Fruit fly (Drosophila melanogaster) whole organism, pupa: ENCODE results near the gene CG9663.

ENCODE experiments used
- CG10348 ChIP-seq: fragments of 200-800 bp; sonication (Bioruptor generic); IDR thresholded peaks from 2 replicates; pipeline ENCODE4 v1.3.6; 2022; ENCODE audit warnings: missing biosample characterization, missing genetic modification characterization
- CG13204 ChIP-seq: fragments of 200-800 bp; sonication (Bioruptor generic); optimal IDR thresholded peaks from 2 replicates; lab custom pipeline; 2018; ENCODE audit warnings: missing biosample characterization, mild to moderate bottlenecking, missing genetic modification characterization, moderate library complexity
- CG34367 ChIP-seq: fragments of 200-800 bp; sonication (Bioruptor generic); optimal IDR thresholded peaks from 2 replicates; lab custom pipeline; 2018; ENCODE audit warnings: missing biosample characterization, mild to moderate bottlenecking, missing genetic modification characterization
- Ets98B ChIP-seq: fragments of 200-800 bp; sonication (Bioruptor generic); IDR thresholded peaks from 2 replicates; pipeline ENCODE4 v1.3.6; 2022; ENCODE audit warnings: missing biosample characterization, missing genetic modification characterization

dm6 chr2L:3298065-3298469, 4.9 kb downstream of the CG9663 start:
- TF ChIP-seq Ets98B (GFP tag; lab: Robert Waterston, UW) (no peak), CG13204 (GFP tag; lab: Kevin White, UChicago) (no peak), CG34367 (tag; lab: Kevin White, UChicago) (no peak), CG10348 (GFP tag; lab: Robert Waterston, UW) (no peak)
